Fruit fly (Drosophila melanogaster): ENCODE measurements around the gene snRNP-U1-70K.

snRNP-U1-70K gene

dm6 chr2L:6922091-6922753 is 49.3 kb downstream of the snRNP-U1-70K start (continued):
- no peak; the same call in 1 of the 2 replicates for TF ChIP-seq gt (GFP tag; IDR thresholded peaks at IDR 0.05)
- peak; percentile 57 for TF ChIP-seq Fer1 (GFP tag; optimal IDR thresholded peaks at IDR 0.05)
- TF ChIP-seq ab (GFP tag; optimal IDR thresholded peaks at IDR 0.05) = no peak
- TF ChIP-seq eyg (GFP tag; optimal IDR thresholded peaks at IDR 0.05) = no peak
- TF ChIP-seq CG15073 (GFP tag; optimal IDR thresholded peaks at IDR 0.05) = peak; percentile 8
- TF ChIP-seq CG10654 (GFP tag; optimal IDR thresholded peaks at IDR 0.05) = peak; percentile 59
- TF ChIP-seq H2.0 (GFP tag; IDR thresholded peaks at IDR 0.05) = no peak
- TF ChIP-seq CG17186 (GFP tag; optimal IDR thresholded peaks at IDR 0.05) = no peak
- TF ChIP-seq CG2202 (tag; optimal IDR thresholded peaks at IDR 0.05) = peak; percentile 43
- no peak; the same call in 1 of the 2 replicates for TF ChIP-seq Oaz (GFP tag; IDR thresholded peaks at IDR 0.05)
- TF ChIP-seq az2 (GFP tag; optimal IDR thresholded peaks at IDR 0.05) = peak; percentile 75
- peak; percentile 54 for TF ChIP-seq fu2 (GFP tag; optimal IDR thresholded peaks at IDR 0.05)
- peak; percentile 76 for TF ChIP-seq lab (GFP tag; optimal IDR thresholded peaks at IDR 0.05)
- peak; percentile 58; the same call in 2 of the 4 replicates for TF ChIP-seq Gug (GFP tag; IDR thresholded peaks at IDR 0.05)
- TF ChIP-seq CG15514 (GFP tag; optimal IDR thresholded peaks at IDR 0.05) = peak; percentile 24
- TF ChIP-seq tna (GFP tag; IDR thresholded peaks at IDR 0.05; ENCODE audit: partially characterized antibody) = no peak
- no peak for TF ChIP-seq CG43689 (GFP tag; IDR thresholded peaks at IDR 0.05)
- no peak for TF ChIP-seq CG30020 (tag; optimal IDR thresholded peaks at IDR 0.05)
- TF ChIP-seq maf-S (GFP tag; optimal IDR thresholded peaks at IDR 0.05) = peak; percentile 57
- no peak for TF ChIP-seq CG11723 (GFP tag; optimal IDR thresholded peaks at IDR 0.05)
- TF ChIP-seq kni (GFP tag; optimal IDR thresholded peaks at IDR 0.05) = peak; percentile 31
- TF ChIP-seq tgo (GFP tag; IDR thresholded peaks at IDR 0.05) = no peak; the same call in 1 of the 3 replicates
- no peak for TF ChIP-seq usp (GFP tag; optimal IDR thresholded peaks at IDR 0.05)
- no peak for TF ChIP-seq CG12071 (GFP tag; optimal IDR thresholded peaks at IDR 0.05)
- TF ChIP-seq sob (GFP tag; IDR thresholded peaks at IDR 0.05) = peak; percentile 74; the same call in 1 of the 2 replicates
- peak; percentile 57 for TF ChIP-seq CG10147 (GFP tag; optimal IDR thresholded peaks at IDR 0.05)
- TF ChIP-seq pita (GFP tag; optimal IDR thresholded peaks at IDR 0.05) = no peak
- peak; percentile 70 for TF ChIP-seq zen (tag; optimal IDR thresholded peaks at IDR 0.05)
- TF ChIP-seq Sox102F (GFP tag; optimal IDR thresholded peaks at IDR 0.05) = no peak
- TF ChIP-seq da (GFP tag; optimal IDR thresholded peaks at IDR 0.05) = no peak
- no peak for TF ChIP-seq CG32767 (GFP tag; IDR thresholded peaks at IDR 0.05)
- TF ChIP-seq wor (GFP tag; IDR thresholded peaks at IDR 0.05) = peak; percentile 47; the same call in 1 of the 2 replicates
- TF ChIP-seq CG10462 (GFP tag; optimal IDR thresholded peaks at IDR 0.05) = peak; percentile 46
- no peak for TF ChIP-seq Opbp (GFP tag; IDR thresholded peaks at IDR 0.05; ENCODE audit: partially characterized antibody)
- no peak for TF ChIP-seq CG14965 (GFP tag; optimal IDR thresholded peaks at IDR 0.05; ENCODE audit: borderline replicate concordance)
- TF ChIP-seq CG11504 (tag; optimal IDR thresholded peaks at IDR 0.05) = no peak
- TF ChIP-seq Adf1 (GFP tag; IDR thresholded peaks at IDR 0.05) = peak; percentile 33; the same call in 1 of the 2 replicates
- peak; percentile 74 for TF ChIP-seq CG34422 (GFP tag; IDR thresholded peaks at IDR 0.05)
- TF ChIP-seq trh (GFP tag; optimal IDR thresholded peaks at IDR 0.05) = peak; percentile 27
- TF ChIP-seq CG16815 (GFP tag; optimal IDR thresholded peaks at IDR 0.05) = peak; percentile 34
- peak; percentile 49 for TF ChIP-seq nom (GFP tag; optimal IDR thresholded peaks at IDR 0.05)
- TF ChIP-seq CG8924 (tag; optimal IDR thresholded peaks at IDR 0.05) = peak; percentile 70
- TF ChIP-seq jing (GFP tag; optimal IDR thresholded peaks at IDR 0.05) = no peak
- no peak for TF ChIP-seq CkIIα-i1 (GFP tag; IDR thresholded peaks at IDR 0.05)
- TF ChIP-seq CG34224 (GFP tag; IDR thresholded peaks at IDR 0.05; ENCODE audit: partially characterized antibody) = no peak
- TF ChIP-seq Spps (tag; optimal IDR thresholded peaks at IDR 0.05) = peak; percentile 45
- peak; percentile 80 for TF ChIP-seq Neu2 (GFP tag; optimal IDR thresholded peaks at IDR 0.05; ENCODE audit: borderline replicate concordance)
- peak; percentile 61 for TF ChIP-seq CG12769 (tag; optimal IDR thresholded peaks at IDR 0.05)
- no peak for TF ChIP-seq fru (optimal IDR thresholded peaks at IDR 0.05)
- peak; percentile 19 for TF ChIP-seq CG4282 (GFP tag; optimal IDR thresholded peaks at IDR 0.05)
